Worm (Caenorhabditis elegans) whole organism, L4 larva: ENCODE measurements around the gene Y54F10BM.6.

Experiments
- F37D6.2 ChIP-seq: sonication (generic microtip); optimal IDR thresholded peaks from 2 replicates; lab custom pipeline; 2016; ENCODE audit warnings: mild to moderate bottlenecking, missing genetic modification characterization, missing compliant biosample characterization
- F44E2.7 ChIP-seq: fragments of 200-800 bp; sonication (Bioruptor generic); IDR thresholded peaks from 2 replicates; pipeline ENCODE4 v2.1.2; 2022; ENCODE audit warnings: missing genetic modification characterization, missing compliant biosample characterization
- T26A8.4 ChIP-seq: fragments of 200-800 bp; sonication (Bioruptor generic); IDR thresholded peaks from 2 replicates; pipeline ENCODE4 v1.3.6; 2022; ENCODE audit warnings: missing genetic modification characterization, missing compliant biosample characterization
- Y105C5A.15 ChIP-seq: fragments of 200-800 bp; sonication (Bioruptor generic); IDR thresholded peaks from 2 replicates; pipeline ENCODE4 v1.3.6; 2022; ENCODE audit warnings: missing genetic modification characterization, missing compliant biosample characterization
- Y48G9A.11 ChIP-seq: fragments of 200-800 bp; sonication (Bioruptor generic); IDR thresholded peaks from 2 replicates; pipeline ENCODE4 v1.3.6; 2022; ENCODE audit warnings: missing genetic modification reagents, missing genetic modification characterization, missing compliant biosample characterization
- Y75B8A.6 ChIP-seq: fragments of 200-800 bp; sonication (Bioruptor generic); IDR thresholded peaks from 2 replicates; pipeline ENCODE4 v1.3.6; 2022; ENCODE audit warnings: missing genetic modification reagents, missing genetic modification characterization, missing compliant biosample characterization
- ceh-44 ChIP-seq: fragments of 200-800 bp; sonication (Bioruptor generic); IDR thresholded peaks from 2 replicates; pipeline ENCODE4 v1.3.6; 2022; ENCODE audit warnings: missing genetic modification reagents, missing genetic modification characterization, missing compliant biosample characterization
- daf-12 ChIP-seq: fragments of 150-350 bp; optimal IDR thresholded peaks from 2 replicates; lab custom pipeline; 2014; ENCODE audit warnings: missing biosample characterization, missing genetic modification reagents, missing genetic modification characterization
- daf-16 ChIP-seq, 3 experiments: sonication (generic microtip); optimal IDR thresholded peaks; 2 replicates each; lab custom pipeline; 2016 to 2017; ENCODE audit warnings: missing genetic modification characterization in 3 of 3, missing genetic modification reagents in 3 of 3, mild to moderate bottlenecking in 2 of 3, missing compliant biosample characterization in 2 of 3, missing biosample characterization in 1 of 3, moderate library complexity in 1 of 3
- dmd-6 ChIP-seq: fragments of 200-800 bp; sonication (Bioruptor generic); IDR thresholded peaks from 2 replicates; pipeline ENCODE4 v1.3.6; 2022; ENCODE audit warnings: missing genetic modification reagents, missing genetic modification characterization, missing compliant biosample characterization
- dmd-8 ChIP-seq: fragments of 200-800 bp; sonication (Bioruptor generic); IDR thresholded peaks from 2 replicates; pipeline ENCODE4 v1.3.6; 2022; ENCODE audit warnings: missing genetic modification characterization, missing compliant biosample characterization
- duxl-1 ChIP-seq: sonication (generic microtip); optimal IDR thresholded peaks from 2 replicates; lab custom pipeline; 2016; ENCODE audit warnings: mild to moderate bottlenecking, missing genetic modification characterization, moderate library complexity, missing compliant biosample characterization; ENCODE audit not compliant: poor library complexity
- dve-1 ChIP-seq: sonication (generic microtip); optimal IDR thresholded peaks from 2 replicates; lab custom pipeline; 2017; ENCODE audit warnings: antibody characterized with exemption, mild to moderate bottlenecking, missing genetic modification characterization, missing compliant biosample characterization; ENCODE audit not compliant: insufficient read depth
- egl-27 ChIP-seq: sonication (generic microtip); optimal IDR thresholded peaks from 3 replicates; lab custom pipeline; 2017; ENCODE audit warnings: missing biosample characterization, missing genetic modification reagents, missing genetic modification characterization
- egl-43 ChIP-seq: fragments of 200-800 bp; sonication (Bioruptor generic); IDR thresholded peaks from 2 replicates; pipeline ENCODE4 v1.3.6; 2022; ENCODE audit warnings: missing genetic modification reagents, missing genetic modification characterization, missing compliant biosample characterization
- fos-1 ChIP-seq: fragments of 150-350 bp; optimal IDR thresholded peaks from 2 replicates; lab custom pipeline; 2014; ENCODE audit warnings: missing biosample characterization, missing genetic modification characterization
- hif-1 ChIP-seq, 2 experiments: sonication (generic microtip); optimal IDR thresholded peaks; 2 replicates each; lab custom pipeline; 2016 to 2017; ENCODE audit warnings: missing compliant biosample characterization in 2 of 2, missing genetic modification characterization in 2 of 2, missing genetic modification reagents in 2 of 2, missing genotype in 2 of 2, mild to moderate bottlenecking in 1 of 2
- hmg-1.1 ChIP-seq: fragments of 200-800 bp; sonication (Bioruptor generic); IDR thresholded peaks from 2 replicates; pipeline ENCODE4 v1.3.6; 2022; ENCODE audit warnings: missing genetic modification reagents, missing genetic modification characterization, missing compliant biosample characterization
- lsy-2 ChIP-seq, 2 experiments: fragments of 150-350 bp in 1 of 2; sonication (generic microtip) in 1 of 2; optimal IDR thresholded peaks; 2 replicates each; lab custom pipeline; 2014 to 2017; ENCODE audit warnings: missing biosample characterization in 2 of 2, missing genetic modification characterization in 2 of 2
- madf-5 ChIP-seq, 2 experiments: fragments of 200-800 bp; sonication (Bioruptor generic); IDR thresholded peaks; 2 replicates each; pipeline ENCODE4 v1.3.6; 2022; ENCODE audit warnings: missing compliant biosample characterization in 2 of 2, missing genetic modification characterization in 2 of 2
- madf-9 ChIP-seq: fragments of 200-800 bp; sonication (Bioruptor generic); conservative IDR thresholded peaks from 2 replicates; pipeline ENCODE4 v1.3.6; 2022; ENCODE audit warnings: missing genetic modification reagents, missing genetic modification characterization, missing compliant biosample characterization
- mdt-29 ChIP-seq: fragments of 200-800 bp; sonication (Bioruptor generic); IDR thresholded peaks from 2 replicates; pipeline ENCODE4 v1.3.6; 2022; ENCODE audit warnings: missing genetic modification reagents, missing genetic modification characterization, missing compliant biosample characterization
- nhr-10 ChIP-seq: fragments of 150-350 bp; optimal IDR thresholded peaks from 2 replicates; lab custom pipeline; 2014; ENCODE audit warnings: missing biosample characterization, missing genetic modification characterization
- nhr-237 ChIP-seq: sonication (generic microtip); optimal IDR thresholded peaks from 2 replicates; lab custom pipeline; 2017; ENCODE audit warnings: missing biosample characterization, missing genetic modification characterization
- nhr-48 ChIP-seq: sonication (generic microtip); optimal IDR thresholded peaks from 2 replicates; lab custom pipeline; 2016; ENCODE audit warnings: mild to moderate bottlenecking, missing genetic modification characterization, missing compliant biosample characterization
- nhr-76 ChIP-seq: fragments of 150-350 bp; optimal IDR thresholded peaks from 2 replicates; lab custom pipeline; 2014; ENCODE audit warnings: missing biosample characterization, missing genetic modification characterization
- nhr-77 ChIP-seq: fragments of 150-350 bp; optimal IDR thresholded peaks from 2 replicates; lab custom pipeline; 2014; ENCODE audit warnings: missing biosample characterization, missing genetic modification characterization
- pha-4 ChIP-seq, 2 experiments: fragments of 150-350 bp in 1 of 2; fragments of 200-800 bp in 1 of 2; sonication (Bioruptor generic) in 1 of 2; IDR thresholded peaks in 1 of 2; optimal IDR thresholded peaks in 1 of 2; 2 replicates each; pipeline versions ENCODE4 v1.3.6 to Lab custom; 2014 to 2022; ENCODE audit warnings: missing genetic modification characterization in 2 of 2, missing genetic modification reagents in 2 of 2, missing biosample characterization in 1 of 2, missing compliant biosample characterization in 1 of 2
- skn-1 ChIP-seq: fragments of 150-350 bp; optimal IDR thresholded peaks from 2 replicates; lab custom pipeline; 2014; ENCODE audit warnings: missing biosample characterization, missing genetic modification characterization
- unc-130 ChIP-seq: sonication (generic microtip); optimal IDR thresholded peaks from 2 replicates; lab custom pipeline; 2016; ENCODE audit warnings: missing genetic modification reagents, missing genetic modification characterization, missing compliant biosample characterization
- zip-11 ChIP-seq: fragments of 200-800 bp; sonication (Bioruptor generic); IDR thresholded peaks from 2 replicates; pipeline ENCODE4 v1.3.6; 2022; ENCODE audit warnings: missing genetic modification characterization, missing compliant biosample characterization

Y54F10BM.6 gene

ce11 chrIII:2304867-2305266, 41.8 kb downstream of the Y54F10BM.6 start, which contains the start of gene Y54F10BM.9 (continued):
- TF ChIP-seq Y75B8A.6 (GFP tag; lab: Robert Waterston, UW) (no peak), dmd-6 (GFP tag; lab: Robert Waterston, UW) (0 out of 2 replicates have a peak, but pooled peaks have one; percentile 11), pha-4 (GFP tag; IDR thresholded peaks at IDR 0.05; lab: Robert Waterston, UW) (no peak), pha-4 (tag; optimal IDR thresholded peaks at IDR 0.05; lab: Kevin White, UChicago) (no peak), duxl-1 (tag; lab: Kevin White, UChicago) (peak; percentile 55), daf-12 (tag; lab: Kevin White, UChicago) (no peak), fos-1 (tag; lab: Kevin White, UChicago) (no peak), egl-27 (tag; lab: Kevin White, UChicago) (no peak), ceh-44 (no peak), dmd-8 (GFP tag; lab: Robert Waterston, UW) (no peak), nhr-77 (no peak), nhr-76 (no peak), hif-1 (tag; optimal IDR thresholded peaks at IDR 0.05; lab: Kevin White, UChicago) (no peak), hmg-1.1 (GFP tag; lab: Robert Waterston, UW) (peak; percentile 14; the same call in 1 of the 2 replicates), zip-11 (no peak), unc-130 (no peak), egl-43 (no peak), Y105C5A.15 (GFP tag; lab: Robert Waterston, UW) (no peak), T26A8.4 (GFP tag; lab: Robert Waterston, UW) (no peak), F37D6.2 (no peak), nhr-237 (tag; lab: Kevin White, UChicago) (no peak), F44E2.7 (GFP tag; lab: Robert Waterston, UW) (no peak), skn-1 (tag; lab: Kevin White, UChicago) (no peak), madf-5 (GFP tag; IDR thresholded peaks at IDR 0.05; lab: Robert Waterston, UW) (no peak), madf-9 (GFP tag; lab: Robert Waterston, UW) (no peak)

ce11 chrIII:2308026-2308425, 45.0 kb downstream of the Y54F10BM.6 start, which contains the start of the genes fbxa-1 and Y54F10BM.20:
fbxa-1 (minus strand) TSS chrIII:2308126.
Y54F10BM.20 (plus strand) TSS chrIII:2308256.
- TF ChIP-seq lsy-2 (tag; optimal IDR thresholded peaks at IDR 0.05; lab: Kevin White, UChicago) = no peak
- TF ChIP-seq Y48G9A.11 (GFP tag; lab: Robert Waterston, UW) = no peak

DNA sequence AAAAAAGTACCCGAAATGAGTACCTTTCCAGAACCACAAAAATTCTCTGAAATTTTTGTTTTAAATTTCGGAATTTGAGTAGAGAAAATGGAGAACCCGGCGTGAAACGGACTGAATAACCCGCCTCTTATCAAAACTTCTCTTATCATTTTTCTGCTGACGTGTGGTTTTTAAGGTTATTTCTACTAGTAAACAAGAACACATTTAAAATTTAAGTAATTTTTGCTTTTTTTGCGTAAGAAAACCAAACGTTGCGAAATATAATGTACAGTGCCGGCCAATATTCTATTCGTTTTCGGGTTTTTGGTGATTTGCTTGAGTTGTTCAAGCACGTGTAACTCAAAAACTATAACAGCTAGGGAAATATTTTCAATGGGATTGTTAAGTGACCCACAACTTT, 48.0 kb downstream of the Y54F10BM.6 start:
- TF ChIP-seq madf-5 (GFP tag; IDR thresholded peaks at IDR 0.05; lab: Robert Waterston, UW) (no peak), hif-1 (tag; optimal IDR thresholded peaks at IDR 0.05; lab: Kevin White, UChicago) (peak in 1 of 2 experiments; percentile 24), Y48G9A.11 (GFP tag; lab: Robert Waterston, UW) (no peak), egl-43 (no peak), nhr-48 (tag; lab: Kevin White, UChicago) (no peak), daf-16 (GFP tag; optimal IDR thresholded peaks at IDR 0.05; lab: Kevin White, UChicago) (no peak), daf-16 (tag; optimal IDR thresholded peaks at IDR 0.05; lab: Kevin White, UChicago) (peak; percentile 69), mdt-29 (no peak), dve-1 (tag; lab: Kevin White, UChicago) (peak; percentile 28), egl-27 (tag; lab: Kevin White, UChicago) (no peak), nhr-10 (tag; lab: Kevin White, UChicago) (no peak)
